Worm (Caenorhabditis elegans) whole organism, L4/young adult: ENCODE measurements around the gene F14D7.14.

Source experiments
- W03F9.2 ChIP-seq: fragments of 150-350 bp; optimal IDR thresholded peaks from 2 replicates; lab custom pipeline; 2014; ENCODE audit warnings: missing biosample characterization, missing genetic modification characterization
- dao-5 ChIP-seq: sonication (generic microtip); optimal IDR thresholded peaks from 2 replicates; lab custom pipeline; 2016; ENCODE audit warnings: missing genotype, missing genetic modification characterization, moderate library complexity, missing compliant biosample characterization
- him-1 ChIP-seq: sonication (generic microtip); optimal IDR thresholded peaks from 2 replicates; lab custom pipeline; 2016; ENCODE audit warnings: missing genotype, missing genetic modification reagents, missing genetic modification characterization, missing compliant biosample characterization

DNA sequence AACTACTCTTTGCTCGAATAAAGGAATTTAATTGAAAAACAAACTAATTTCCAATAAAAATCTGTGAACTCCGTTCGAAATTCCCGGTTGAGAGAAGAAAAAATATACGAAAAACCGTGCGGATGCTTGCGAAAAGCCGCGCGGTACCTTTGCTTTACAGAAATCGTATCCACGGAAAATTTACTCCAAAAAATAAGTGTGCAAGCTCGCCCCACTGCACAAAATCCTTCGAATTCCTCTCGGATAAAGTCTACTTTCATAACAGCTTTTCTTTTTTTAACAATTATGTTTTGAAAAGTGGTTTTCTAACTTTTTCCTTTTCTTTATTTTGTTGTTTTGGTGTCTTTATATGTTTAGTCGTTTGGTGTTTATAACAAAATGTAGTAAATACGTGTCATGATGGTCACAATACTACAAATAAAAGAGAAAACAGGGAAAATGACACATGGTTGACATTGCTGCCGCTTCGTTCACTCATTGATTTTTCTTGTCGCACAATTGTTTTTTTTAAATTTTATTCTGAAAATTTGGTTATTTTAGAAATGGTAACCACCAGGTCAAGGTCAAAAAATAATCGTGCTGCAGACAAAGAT is 37.6 kb downstream of the F14D7.14 start, which contains the start of gene cept-2:
- TF ChIP-seq him-1 (tag; lab: Kevin White, UChicago) (peak; percentile 59), dao-5 (tag; lab: Kevin White, UChicago) (no peak), W03F9.2 (tag; lab: Kevin White, UChicago) (peak; percentile 97)
